Worm (Caenorhabditis elegans) whole organism, midembryonic: ENCODE measurements around the gene let-4.

Experiments used
- T22C8.4 ChIP-seq: fragments of 200-800 bp; sonication (Bioruptor generic); IDR thresholded peaks from 2 replicates; pipeline ENCODE4 v1.3.6; 2022; ENCODE audit warnings: missing genetic modification characterization, missing compliant biosample characterization
- flt-1 ChIP-seq: fragments of 200-800 bp; sonication (Bioruptor generic); IDR thresholded peaks from 2 replicates; pipeline ENCODE4 v1.3.6; 2022; ENCODE audit warnings: missing genetic modification characterization, missing compliant biosample characterization

let-4 gene

ce11 chrX:14628816-14629215, 51.1 kb downstream of the let-4 start, which contains the start of gene F54E4.2:
TSS of gene F54E4.2 (minus strand) at chrX:14628916.
- TF ChIP-seq flt-1 (GFP tag; lab: Robert Waterston, UW): no peak
- no peak for TF ChIP-seq T22C8.4 (GFP tag; lab: Robert Waterston, UW)
